Worm (Caenorhabditis elegans) whole organism, late embryonic: ENCODE results near the gene irld-38.

ENCODE experiments used
- C08G9.2 ChIP-seq: sonication (generic microtip); optimal IDR thresholded peaks from 2 replicates; lab custom pipeline; 2016; ENCODE audit warnings: mild to moderate bottlenecking, missing genetic modification characterization, moderate library complexity, missing compliant biosample characterization
- K09A11.1 ChIP-seq: sonication (generic microtip); optimal IDR thresholded peaks from 2 replicates; lab custom pipeline; 2017; ENCODE audit warnings: antibody characterized with exemption, mild to moderate bottlenecking, missing genetic modification characterization, missing compliant biosample characterization; ENCODE audit not compliant: insufficient read depth
- ama-1 ChIP-seq: fragments of 150-350 bp; optimal IDR thresholded peaks from 2 replicates; lab custom pipeline; 2014
- ceh-18 ChIP-seq: sonication (generic microtip); optimal IDR thresholded peaks from 2 replicates; lab custom pipeline; 2016; ENCODE audit warnings: missing genetic modification characterization, missing compliant biosample characterization
- ceh-19 ChIP-seq: fragments of 200-800 bp; sonication (Bioruptor generic); optimal IDR thresholded peaks from 2 replicates; lab custom pipeline; 2018; ENCODE audit warnings: mild to moderate bottlenecking, missing genetic modification characterization, missing compliant biosample characterization
- ceh-6 ChIP-seq: fragments of 200-800 bp; sonication (Bioruptor generic); optimal IDR thresholded peaks from 2 replicates; lab custom pipeline; 2018; ENCODE audit warnings: mild to moderate bottlenecking, missing genetic modification characterization, missing compliant biosample characterization
- dmd-4 ChIP-seq: sonication (generic microtip); optimal IDR thresholded peaks from 2 replicates; lab custom pipeline; 2016; ENCODE audit warnings: borderline replicate concordance, missing genetic modification characterization, missing compliant biosample characterization
- lin-11 ChIP-seq: fragments of 200-800 bp; sonication (Bioruptor generic); optimal IDR thresholded peaks from 2 replicates; lab custom pipeline; 2018; ENCODE audit warnings: mild to moderate bottlenecking, missing genetic modification characterization, missing compliant biosample characterization
- nhr-11 ChIP-seq: fragments of 150-350 bp; optimal IDR thresholded peaks from 2 replicates; lab custom pipeline; 2014; ENCODE audit warnings: missing biosample characterization, missing genetic modification characterization
- pha-4 ChIP-seq: fragments of 150-350 bp; optimal IDR thresholded peaks from 2 replicates; lab custom pipeline; 2018; ENCODE audit warnings: missing biosample characterization, missing genetic modification reagents, missing genetic modification characterization
- rnt-1 ChIP-seq: sonication (generic microtip); optimal IDR thresholded peaks from 2 replicates; lab custom pipeline; 2016; ENCODE audit warnings: missing genetic modification characterization, missing compliant biosample characterization
- tbx-2 ChIP-seq: sonication (generic microtip); optimal IDR thresholded peaks from 2 replicates; lab custom pipeline; 2016; ENCODE audit warnings: missing genetic modification characterization, missing compliant biosample characterization

DNA sequence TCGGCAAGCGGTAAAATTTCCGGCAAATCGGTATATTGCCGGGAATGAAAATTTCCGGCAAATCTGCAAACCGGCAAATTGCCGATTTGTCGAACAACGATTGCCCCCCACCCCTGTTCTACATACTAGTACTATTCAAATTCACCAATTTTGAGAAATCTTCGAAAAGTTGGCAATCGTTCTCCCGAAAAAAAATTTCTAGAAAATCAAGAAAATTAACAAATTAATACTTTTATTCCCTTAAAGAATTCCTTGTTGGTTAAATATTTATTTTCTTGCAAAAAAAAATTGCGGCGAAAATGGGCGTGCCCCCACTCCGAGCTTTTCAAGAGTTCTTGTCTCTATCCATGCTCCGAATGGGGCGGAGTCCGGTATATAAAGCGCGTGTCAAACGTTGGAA lies 22.0 kb upstream of the irld-38 start, which contains the start of gene C50H11.8:
- TF ChIP-seq ama-1 (lab: Kevin White, UChicago) = no peak
- TF ChIP-seq nhr-11 = no peak
- no peak for TF ChIP-seq lin-11 (tag; lab: Kevin White, UChicago)
- TF ChIP-seq ceh-18 (tag; lab: Kevin White, UChicago) = no peak
- no peak for TF ChIP-seq pha-4 (tag; lab: Kevin White, UChicago)
- no peak for TF ChIP-seq ceh-6 (GFP tag; lab: Kevin White, UChicago)
- no peak for TF ChIP-seq ceh-19 (GFP tag; lab: Kevin White, UChicago)
- TF ChIP-seq tbx-2 (tag; lab: Kevin White, UChicago) = no peak
- no peak for TF ChIP-seq dmd-4 (tag; lab: Kevin White, UChicago)
- TF ChIP-seq K09A11.1 (tag; lab: Kevin White, UChicago) = no peak
- no peak for TF ChIP-seq rnt-1 (tag; lab: Kevin White, UChicago)
- TF ChIP-seq C08G9.2 (tag; lab: Kevin White, UChicago) = no peak
